Fruit fly (Drosophila melanogaster) whole organism, prepupa: Measurements from ENCODE around the gene CG17261.

Experiments used
- CG8632 ChIP-seq: fragments of 200-800 bp; sonication (Bioruptor generic); optimal IDR thresholded peaks from 3 replicates; lab custom pipeline; 2016; ENCODE audit warnings: missing biosample characterization, missing genetic modification characterization
- CG9139 ChIP-seq: fragments of 200-800 bp; sonication (Bioruptor generic); optimal IDR thresholded peaks from 3 replicates; lab custom pipeline; 2017; ENCODE audit warnings: missing biosample characterization, mild to moderate bottlenecking, missing genetic modification characterization
- OdsH ChIP-seq: fragments of 200-800 bp; sonication (Bioruptor generic); optimal IDR thresholded peaks from 3 replicates; lab custom pipeline; 2016; ENCODE audit warnings: missing biosample characterization, missing genetic modification characterization
- eg ChIP-seq: fragments of 200-800 bp; sonication (Bioruptor generic); IDR thresholded peaks from 3 replicates; pipeline ENCODE4 v1.3.6; 2022; ENCODE audit warnings: missing biosample characterization, missing genetic modification characterization
- fd59A ChIP-seq: fragments of 200-800 bp; sonication (Bioruptor generic); optimal IDR thresholded peaks from 2 replicates; lab custom pipeline; 2017; ENCODE audit warnings: missing biosample characterization, mild to moderate bottlenecking, missing genetic modification characterization, missing genetic modification reagents

DNA sequence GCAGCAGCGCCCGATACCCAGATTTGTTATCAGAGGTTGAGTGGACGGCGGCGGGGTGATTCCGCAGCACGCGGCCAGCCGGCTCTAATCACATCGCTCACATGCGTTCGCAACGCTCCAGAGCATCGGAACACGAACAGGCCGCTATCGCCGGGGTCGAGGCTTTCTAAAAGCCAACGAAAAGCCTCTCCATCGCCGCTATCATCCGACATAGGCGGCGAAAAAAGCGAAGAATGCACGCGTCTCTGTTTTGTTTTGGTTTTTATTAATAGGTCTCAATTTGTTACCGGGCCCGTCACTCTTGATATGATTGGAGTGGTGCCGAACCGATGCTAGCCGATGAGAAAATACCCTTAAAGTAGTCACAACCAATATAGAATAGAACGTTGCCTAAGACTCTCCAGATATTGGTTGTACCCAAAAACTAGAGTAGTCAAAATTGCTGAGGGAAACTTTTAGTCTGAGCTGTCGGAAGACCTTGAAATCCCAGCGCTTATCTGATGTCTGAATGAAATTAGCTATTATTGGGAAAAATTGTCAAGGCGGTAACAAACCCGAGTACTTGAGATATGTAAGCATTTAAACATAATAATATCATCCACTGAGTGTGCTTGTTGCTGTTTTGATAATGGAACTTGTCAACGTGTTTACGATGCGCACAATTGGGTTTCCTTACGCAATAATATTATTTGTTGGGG, at the start of gene CG17261:
- TF ChIP-seq fd59A (no peak), CG9139 (no peak), OdsH (GFP tag; lab: Kevin White, UChicago) (no peak), CG8632 (GFP tag; lab: Kevin White, UChicago) (no peak), eg (GFP tag; lab: Robert Waterston, UW) (no peak)
